Worm (Caenorhabditis elegans) whole organism, mixed stage, embryonic: Measurements from ENCODE around the gene ZK1248.20.

Source experiments
- M03D4.4 ChIP-seq: sonication (generic microtip); optimal IDR thresholded peaks from 2 replicates; lab custom pipeline; 2017; ENCODE audit warnings: mild to moderate bottlenecking, missing genetic modification characterization, missing compliant biosample characterization
- bed-3 ChIP-seq: fragments of 200-800 bp; sonication (Bioruptor generic); optimal IDR thresholded peaks from 3 replicates; lab custom pipeline; 2018; ENCODE audit warnings: mild to moderate bottlenecking, missing genetic modification characterization, moderate library complexity, missing compliant biosample characterization
- blmp-1 ChIP-seq: fragments of 150-350 bp; optimal IDR thresholded peaks from 2 replicates; lab custom pipeline; 2014; ENCODE audit warnings: missing biosample characterization, missing genetic modification characterization
- ceh-39 ChIP-seq: fragments of 150-350 bp; optimal IDR thresholded peaks from 2 replicates; lab custom pipeline; 2014; ENCODE audit warnings: missing biosample characterization, missing genetic modification characterization
- ceh-43 ChIP-seq: fragments of 200-800 bp; sonication (Bioruptor generic); optimal IDR thresholded peaks from 2 replicates; lab custom pipeline; 2018; ENCODE audit warnings: mild to moderate bottlenecking, missing genetic modification characterization, moderate library complexity, missing compliant biosample characterization
- ceh-83 ChIP-seq: fragments of 200-800 bp; sonication (Bioruptor generic); optimal IDR thresholded peaks from 2 replicates; lab custom pipeline; 2018; ENCODE audit warnings: mild to moderate bottlenecking, missing genetic modification characterization, missing compliant biosample characterization
- ces-1 ChIP-seq: fragments of 150-350 bp; optimal IDR thresholded peaks from 2 replicates; lab custom pipeline; 2014; ENCODE audit warnings: missing biosample characterization, missing genetic modification reagents, missing genetic modification characterization
- cnd-1 ChIP-seq: fragments of 200-800 bp; sonication (Bioruptor generic); optimal IDR thresholded peaks from 2 replicates; lab custom pipeline; 2018; ENCODE audit warnings: mild to moderate bottlenecking, missing genetic modification characterization, missing compliant biosample characterization
- drap-1 ChIP-seq: fragments of 200-800 bp; sonication (Bioruptor generic); optimal IDR thresholded peaks from 3 replicates; lab custom pipeline; 2018; ENCODE audit warnings: mild to moderate bottlenecking, missing genetic modification characterization, missing compliant biosample characterization
- elt-1 ChIP-seq: sonication (generic microtip); optimal IDR thresholded peaks from 2 replicates; lab custom pipeline; 2017; ENCODE audit warnings: missing genetic modification characterization, mild to moderate bottlenecking, missing compliant biosample characterization, antibody characterized with exemption, moderate library complexity, borderline replicate concordance; ENCODE audit not compliant: insufficient read depth
- elt-3 ChIP-seq: fragments of 150-350 bp; optimal IDR thresholded peaks from 2 replicates; lab custom pipeline; 2014; ENCODE audit warnings: missing biosample characterization, missing genetic modification characterization
- flh-1 ChIP-seq: fragments of 200-800 bp; sonication (Bioruptor generic); optimal IDR thresholded peaks from 2 replicates; lab custom pipeline; 2018; ENCODE audit warnings: mild to moderate bottlenecking, missing genetic modification characterization, moderate library complexity, missing compliant biosample characterization
- ham-2 ChIP-seq: fragments of 200-800 bp; sonication (Bioruptor generic); optimal IDR thresholded peaks from 2 replicates; lab custom pipeline; 2018; ENCODE audit warnings: mild to moderate bottlenecking, missing genetic modification characterization, missing compliant biosample characterization
- hlh-1 ChIP-seq: fragments of 150-350 bp; optimal IDR thresholded peaks from 2 replicates; lab custom pipeline; 2014; ENCODE audit warnings: missing biosample characterization, missing genetic modification reagents, missing genetic modification characterization
- lin-13 ChIP-seq: fragments of 150-350 bp; optimal IDR thresholded peaks from 2 replicates; lab custom pipeline; 2014; ENCODE audit warnings: missing biosample characterization, missing genetic modification characterization
- lin-32 ChIP-seq: fragments of 200-800 bp; sonication (Bioruptor generic); optimal IDR thresholded peaks from 2 replicates; lab custom pipeline; 2018; ENCODE audit warnings: mild to moderate bottlenecking, missing genetic modification characterization, missing compliant biosample characterization
- lsy-2 ChIP-seq: fragments of 150-350 bp; optimal IDR thresholded peaks from 2 replicates; lab custom pipeline; 2014; ENCODE audit warnings: missing biosample characterization, missing genetic modification characterization
- mab-5 ChIP-seq: fragments of 150-350 bp; optimal IDR thresholded peaks from 2 replicates; lab custom pipeline; 2014; ENCODE audit warnings: missing biosample characterization, missing genetic modification characterization
- mep-1 ChIP-seq: fragments of 150-350 bp; optimal IDR thresholded peaks from 2 replicates; lab custom pipeline; 2017; ENCODE audit warnings: missing biosample characterization, missing genetic modification reagents, missing genetic modification characterization, inconsistent platforms
- mls-2 ChIP-seq: sonication (generic microtip); optimal IDR thresholded peaks from 2 replicates; lab custom pipeline; 2016; ENCODE audit warnings: mild to moderate bottlenecking, missing genetic modification characterization, moderate library complexity, missing compliant biosample characterization
- nhr-12 ChIP-seq: fragments of 150-350 bp; optimal IDR thresholded peaks from 2 replicates; lab custom pipeline; 2014; ENCODE audit warnings: missing biosample characterization, missing genetic modification characterization
- nhr-2 ChIP-seq: fragments of 150-350 bp; optimal IDR thresholded peaks from 2 replicates; lab custom pipeline; 2014; ENCODE audit warnings: missing biosample characterization, missing genetic modification characterization
- nhr-237 ChIP-seq: fragments of 150-350 bp; optimal IDR thresholded peaks from 2 replicates; lab custom pipeline; 2014; ENCODE audit warnings: missing biosample characterization, missing genetic modification characterization
- nhr-28 ChIP-seq: fragments of 150-350 bp; optimal IDR thresholded peaks from 2 replicates; lab custom pipeline; 2014; ENCODE audit warnings: missing biosample characterization, missing genetic modification characterization
- nhr-76 ChIP-seq: sonication (generic microtip); optimal IDR thresholded peaks from 2 replicates; lab custom pipeline; 2017; ENCODE audit warnings: missing biosample characterization, missing genetic modification characterization
- pha-4 ChIP-seq: fragments of 150-350 bp; optimal IDR thresholded peaks from 2 replicates; lab custom pipeline; 2018; ENCODE audit warnings: missing biosample characterization, missing genetic modification reagents, missing genetic modification characterization
- sem-2 ChIP-seq: fragments of 200-800 bp; sonication (Bioruptor generic); optimal IDR thresholded peaks from 2 replicates; lab custom pipeline; 2018; ENCODE audit warnings: mild to moderate bottlenecking, missing genetic modification characterization, missing compliant biosample characterization
- snpc-4 ChIP-seq: fragments of 150-350 bp; optimal IDR thresholded peaks from 2 replicates; lab custom pipeline; 2014; ENCODE audit warnings: missing biosample characterization, missing genetic modification characterization
- sptf-1 ChIP-seq: sonication (generic microtip); optimal IDR thresholded peaks from 2 replicates; lab custom pipeline; 2017; ENCODE audit warnings: mild to moderate bottlenecking, missing genetic modification characterization, moderate library complexity, missing compliant biosample characterization
- tbx-8 ChIP-seq: fragments of 200-800 bp; sonication (Bioruptor generic); optimal IDR thresholded peaks from 2 replicates; lab custom pipeline; 2018; ENCODE audit warnings: mild to moderate bottlenecking, missing genetic modification characterization, moderate library complexity, missing compliant biosample characterization
- unc-120 ChIP-seq: sonication (generic microtip); optimal IDR thresholded peaks from 2 replicates; lab custom pipeline; 2017; ENCODE audit warnings: missing genetic modification characterization, missing compliant biosample characterization; ENCODE audit not compliant: poor library complexity, severe bottlenecking
- unc-62 ChIP-seq: fragments of 150-350 bp; optimal IDR thresholded peaks from 2 replicates; lab custom pipeline; 2014; ENCODE audit warnings: missing biosample characterization, missing genetic modification reagents, missing genetic modification characterization
- zip-8 ChIP-seq: fragments of 150-350 bp; optimal IDR thresholded peaks from 2 replicates; lab custom pipeline; 2014; ENCODE audit warnings: missing biosample characterization, missing genetic modification characterization

ZK1248.20 gene

DNA sequence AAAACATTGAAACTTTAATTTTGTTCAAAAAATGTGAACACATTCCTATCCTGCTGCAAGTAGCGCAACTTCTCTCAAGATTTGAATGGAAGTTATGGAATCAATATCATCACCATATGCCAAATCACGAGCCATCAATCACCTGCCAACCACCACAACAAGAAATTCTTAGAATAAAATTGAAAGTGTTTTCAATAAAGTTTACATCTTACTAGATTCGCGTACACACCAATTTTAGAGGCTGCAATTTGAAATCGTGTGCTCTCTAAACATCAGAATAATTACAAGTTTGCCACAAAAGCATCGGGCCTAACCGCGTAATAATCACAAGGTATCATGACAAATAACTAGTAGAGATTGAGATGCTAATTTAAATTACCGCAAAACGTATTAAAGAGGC lies 41.6 kb upstream of the ZK1248.20 start:
- TF ChIP-seq nhr-76 (tag; lab: Kevin White, UChicago) (no peak), ces-1 (GFP tag; lab: Kevin White, UChicago) (no peak), ceh-83 (no peak), mab-5 (tag; lab: Kevin White, UChicago) (no peak), pha-4 (no peak), hlh-1 (tag; lab: Kevin White, UChicago) (no peak), nhr-12 (tag; lab: Kevin White, UChicago) (no peak), M03D4.4 (tag; lab: Kevin White, UChicago) (no peak), ham-2 (GFP tag; lab: Kevin White, UChicago) (no peak), bed-3 (GFP tag; lab: Kevin White, UChicago) (no peak), sem-2 (GFP tag; lab: Kevin White, UChicago) (no peak), mls-2 (no peak), elt-3 (tag; lab: Kevin White, UChicago) (no peak), snpc-4 (tag; lab: Kevin White, UChicago) (no peak), sptf-1 (tag; lab: Kevin White, UChicago) (no peak), cnd-1 (tag; lab: Kevin White, UChicago) (no peak), unc-120 (tag; lab: Kevin White, UChicago) (no peak), zip-8 (tag; lab: Kevin White, UChicago) (no peak), blmp-1 (tag; lab: Kevin White, UChicago) (no peak), lin-32 (GFP tag; lab: Kevin White, UChicago) (no peak)

- TF ChIP-seq mls-2 (no peak), nhr-2 (tag; lab: Kevin White, UChicago) (peak; percentile 94), unc-62 (GFP tag; lab: Kevin White, UChicago) (no peak)
Observed at ce11 chrII:5777372-5777771, 39.1 kb upstream of the ZK1248.20 start.

ce11 chrII:5779866-5780265 lies 36.6 kb upstream of the ZK1248.20 start:
- TF ChIP-seq hlh-1 (tag; lab: Kevin White, UChicago) (peak; percentile 18), ceh-43 (GFP tag; lab: Kevin White, UChicago) (no peak), mls-2 (no peak), unc-120 (tag; lab: Kevin White, UChicago) (peak; percentile 42), ceh-39 (tag; lab: Kevin White, UChicago) (no peak), nhr-76 (tag; lab: Kevin White, UChicago) (no peak), snpc-4 (tag; lab: Kevin White, UChicago) (no peak), ces-1 (GFP tag; lab: Kevin White, UChicago) (peak; percentile 44)
- TF ChIP-seq, all 35 proteins: peak for 3

- TF ChIP-seq flh-1 (GFP tag; lab: Kevin White, UChicago) (peak; percentile 52), blmp-1 (tag; lab: Kevin White, UChicago) (no peak), ham-2 (GFP tag; lab: Kevin White, UChicago) (peak; percentile 76), lin-13 (tag; lab: Kevin White, UChicago) (peak; percentile 12), sptf-1 (tag; lab: Kevin White, UChicago) (peak; percentile 81), elt-1 (tag; lab: Kevin White, UChicago) (no peak), nhr-237 (tag; lab: Kevin White, UChicago) (no peak), lsy-2 (no peak), zip-8 (tag; lab: Kevin White, UChicago) (no peak), M03D4.4 (tag; lab: Kevin White, UChicago) (peak; percentile 70), cnd-1 (tag; lab: Kevin White, UChicago) (peak; percentile 64), drap-1 (GFP tag; lab: Kevin White, UChicago) (peak; percentile 69), bed-3 (GFP tag; lab: Kevin White, UChicago) (peak; percentile 44), nhr-2 (tag; lab: Kevin White, UChicago) (no peak), pha-4 (peak; percentile 16), hlh-1 (tag; lab: Kevin White, UChicago) (peak; percentile 10), lin-32 (GFP tag; lab: Kevin White, UChicago) (peak; percentile 45), ceh-43 (GFP tag; lab: Kevin White, UChicago) (peak; percentile 10), unc-120 (tag; lab: Kevin White, UChicago) (peak; percentile 89), tbx-8 (peak; percentile 36), mep-1 (tag; lab: Kevin White, UChicago) (no peak), sem-2 (GFP tag; lab: Kevin White, UChicago) (peak; percentile 65), nhr-76 (tag; lab: Kevin White, UChicago) (no peak), mls-2 (peak; percentile 72), nhr-28 (tag; lab: Kevin White, UChicago) (no peak), ceh-83 (peak; percentile 78)
Observed at ce11 chrII:5781935-5782921, 34.2 kb upstream of the ZK1248.20 start, which contains the start of gene K05F1.6. K05F1.6 (plus strand) TSS chrII:5782520.
